Worm (Caenorhabditis elegans): ENCODE results near the gene ugt-53.
A peak's percentile ranks its signal among the peaks of the same experiment; 100 is the strongest.

ugt-53 gene

ce11 chrV:2875422-2875821, 26.3 kb downstream of the ugt-53 start, which contains the start of gene folt-2:
folt-2 (minus strand) TSS chrV:2875600.
- TF ChIP-seq nhr-71 (tag; optimal IDR thresholded peaks at IDR 0.05) = peak; percentile 10
- no peak for TF ChIP-seq irx-1 (tag; optimal IDR thresholded peaks at IDR 0.05)
- no peak for TF ChIP-seq nhr-85 (tag)
- TF ChIP-seq swsn-7 (tag; optimal IDR thresholded peaks at IDR 0.05) = no peak
- TF ChIP-seq efl-1 (optimal IDR thresholded peaks at IDR 0.05) = no peak
- peak in 1 of 2 experiments; percentile 22 for TF ChIP-seq efl-1 (GFP tag; optimal IDR thresholded peaks at IDR 0.05 in 1 of 2)
- TF ChIP-seq elt-2 (tag; optimal IDR thresholded peaks at IDR 0.05) = peak; percentile 50

DNA sequence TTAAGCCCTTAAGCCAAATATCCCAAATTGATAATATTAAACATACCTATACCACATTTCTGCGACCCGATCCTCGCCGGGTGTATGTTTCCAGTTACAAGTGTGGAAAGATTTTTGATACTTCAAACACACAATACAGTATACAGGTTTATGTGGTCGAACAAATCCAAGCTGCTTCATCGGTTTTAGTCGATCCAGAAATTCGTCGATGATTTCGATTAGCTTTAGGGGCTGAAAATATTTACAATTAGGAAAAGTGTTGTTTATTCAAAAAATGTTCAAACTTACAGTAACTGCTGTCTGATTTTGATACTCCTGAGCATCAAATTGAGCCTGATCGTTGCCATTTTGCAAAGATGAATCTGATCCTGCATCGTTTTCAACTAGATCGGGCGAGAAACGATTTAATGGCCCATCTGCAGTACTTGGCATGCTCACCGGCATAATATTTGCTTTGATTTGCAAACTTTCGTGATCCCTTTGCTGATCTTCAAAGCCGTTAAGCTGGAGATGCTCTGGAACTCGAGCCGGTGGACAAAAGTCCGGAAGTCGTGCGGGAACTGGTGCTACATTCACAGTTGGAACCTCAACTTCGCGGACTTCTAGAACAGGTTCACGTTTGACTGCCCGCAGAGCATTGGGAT, 27.2 kb downstream of the ugt-53 start:
- TF ChIP-seq efl-1 (optimal IDR thresholded peaks at IDR 0.05) (no peak), efl-1 (GFP tag; optimal IDR thresholded peaks at IDR 0.05 in 1 of 2) (peak in 1 of 2 experiments; percentile 15), tlp-1 (tag; optimal IDR thresholded peaks at IDR 0.05) (no peak)

- peak in 1 of 2 experiments; percentile 11 for TF ChIP-seq lsy-2 (tag; optimal IDR thresholded peaks at IDR 0.05)
- TF ChIP-seq lin-35 (GFP tag; optimal IDR thresholded peaks at IDR 0.05) = peak; percentile 15 to 22
- no peak for TF ChIP-seq isw-1 (GFP tag; IDR thresholded peaks at IDR 0.05)
- TF ChIP-seq ceh-8 (GFP tag; optimal IDR thresholded peaks at IDR 0.05) = no peak
- TF ChIP-seq dpl-1 (GFP tag; optimal IDR thresholded peaks at IDR 0.05) = peak in 1 of 3 experiments; percentile 11
- no peak for TF ChIP-seq egl-27 (tag; optimal IDR thresholded peaks at IDR 0.05)
- TF ChIP-seq C34B4.2 (tag; optimal IDR thresholded peaks at IDR 0.05) = no peak
- no peak for TF ChIP-seq nhr-19 (GFP tag; conservative IDR thresholded peaks at IDR 0.05)
- no peak for TF ChIP-seq fkh-4 (tag; optimal IDR thresholded peaks at IDR 0.05; ENCODE audit: borderline replicate concordance)
- TF ChIP-seq efl-1 (optimal IDR thresholded peaks at IDR 0.05) = peak; percentile 8 to 18
- TF ChIP-seq efl-1 (GFP tag; optimal IDR thresholded peaks at IDR 0.05 in 1 of 2) = no peak
- TF ChIP-seq unc-62 (GFP tag; optimal IDR thresholded peaks at IDR 0.05) = no peak
Measured at ce11 chrV:2877509-2877908, 28.4 kb downstream of the ugt-53 start, which contains the start of gene F37B4.10. F37B4.10 (minus strand) TSS chrV:2877609.

- TF ChIP-seq unc-98 (GFP tag; IDR thresholded peaks at IDR 0.05) (no peak), C16A3.4 (tag; optimal IDR thresholded peaks at IDR 0.05) (no peak), ceh-63 (GFP tag; optimal IDR thresholded peaks at IDR 0.05) (no peak), aly-2 (tag; optimal IDR thresholded peaks at IDR 0.05) (no peak), lir-3 (tag; optimal IDR thresholded peaks at IDR 0.05; ENCODE audit: poor library complexity) (no peak), ets-5 (GFP tag; IDR thresholded peaks at IDR 0.05) (no peak), xbp-1 (tag; optimal IDR thresholded peaks at IDR 0.05) (no peak), pqm-1 (tag; optimal IDR thresholded peaks at IDR 0.05) (no peak), aha-1 (tag; optimal IDR thresholded peaks at IDR 0.05) (no peak)
Measured at ce11 chrV:2879801-2880200, 30.7 kb downstream of the ugt-53 start, which contains the start of gene str-39. str-39 (minus strand) TSS chrV:2879901.

- TF ChIP-seq mdl-1 (tag; optimal IDR thresholded peaks at IDR 0.05) = no peak
- peak; percentile 53 for TF ChIP-seq elt-2 (tag; optimal IDR thresholded peaks at IDR 0.05)
Measured at ce11 chrV:2880356-2880755, 31.2 kb downstream of the ugt-53 start.

ce11 chrV:2881016-2881415, 31.9 kb downstream of the ugt-53 start, which contains the start of gene ifc-1:
ifc-1 (plus strand) TSS chrV:2881393.
- no peak for TF ChIP-seq efl-1 (optimal IDR thresholded peaks at IDR 0.05)
- peak in 1 of 2 experiments; percentile 21 for TF ChIP-seq efl-1 (GFP tag; optimal IDR thresholded peaks at IDR 0.05 in 1 of 2)
- TF ChIP-seq nhr-28 (tag; optimal IDR thresholded peaks at IDR 0.05) = no peak
- peak; percentile 67 for TF ChIP-seq elt-2 (tag; optimal IDR thresholded peaks at IDR 0.05)

DNA sequence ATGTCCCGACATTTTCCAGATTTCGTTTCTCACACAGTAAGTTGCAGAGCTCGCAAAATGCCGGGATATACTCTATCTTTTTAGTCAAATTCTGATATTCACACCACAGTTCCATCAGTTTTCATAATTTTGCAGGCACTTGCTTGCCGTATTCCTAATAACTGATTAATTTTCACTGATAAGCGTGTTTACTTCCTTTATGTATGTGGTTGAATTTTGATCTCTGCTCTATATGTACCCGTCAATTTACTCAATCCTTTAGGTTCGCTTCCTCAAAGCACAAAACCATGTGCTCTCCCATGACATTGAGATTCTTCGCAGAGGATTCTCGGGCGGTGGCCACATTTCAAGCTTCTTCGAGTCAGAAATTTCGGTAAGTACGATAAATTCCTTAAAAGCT, 32.4 kb downstream of the ugt-53 start:
- TF ChIP-seq ces-1 (GFP tag; optimal IDR thresholded peaks at IDR 0.05) = no peak
- TF ChIP-seq nhr-84 (tag; optimal IDR thresholded peaks at IDR 0.05) = no peak
- TF ChIP-seq lin-39 (tag; optimal IDR thresholded peaks at IDR 0.05) = no peak
- TF ChIP-seq aha-1 (tag; optimal IDR thresholded peaks at IDR 0.05) = no peak
- no peak for TF ChIP-seq C16A3.4 (tag; optimal IDR thresholded peaks at IDR 0.05)
- no peak for TF ChIP-seq lin-14 (GFP tag; optimal IDR thresholded peaks at IDR 0.05)
- TF ChIP-seq rnt-1 (tag; optimal IDR thresholded peaks at IDR 0.05) = no peak
- no peak for TF ChIP-seq F16B12.6 (tag; optimal IDR thresholded peaks at IDR 0.05)
- TF ChIP-seq xbp-1 (tag; optimal IDR thresholded peaks at IDR 0.05) = no peak
- no peak for TF ChIP-seq unc-86 (tag; optimal IDR thresholded peaks at IDR 0.05)
- no peak for TF ChIP-seq unc-62 (GFP tag; optimal IDR thresholded peaks at IDR 0.05)
- no peak for TF ChIP-seq nhr-85 (tag)
